Worm (Caenorhabditis elegans) whole organism, L4/young adult: ENCODE measurements around the gene dhc-3.

Source experiments
- W03F9.2 ChIP-seq: fragments of 150-350 bp; optimal IDR thresholded peaks from 2 replicates; lab custom pipeline; 2014; ENCODE audit warnings: missing biosample characterization, missing genetic modification characterization
- dao-5 ChIP-seq: sonication (generic microtip); optimal IDR thresholded peaks from 2 replicates; lab custom pipeline; 2016; ENCODE audit warnings: missing genotype, missing genetic modification characterization, moderate library complexity, missing compliant biosample characterization
- him-1 ChIP-seq: sonication (generic microtip); optimal IDR thresholded peaks from 2 replicates; lab custom pipeline; 2016; ENCODE audit warnings: missing genotype, missing genetic modification reagents, missing genetic modification characterization, missing compliant biosample characterization

DNA sequence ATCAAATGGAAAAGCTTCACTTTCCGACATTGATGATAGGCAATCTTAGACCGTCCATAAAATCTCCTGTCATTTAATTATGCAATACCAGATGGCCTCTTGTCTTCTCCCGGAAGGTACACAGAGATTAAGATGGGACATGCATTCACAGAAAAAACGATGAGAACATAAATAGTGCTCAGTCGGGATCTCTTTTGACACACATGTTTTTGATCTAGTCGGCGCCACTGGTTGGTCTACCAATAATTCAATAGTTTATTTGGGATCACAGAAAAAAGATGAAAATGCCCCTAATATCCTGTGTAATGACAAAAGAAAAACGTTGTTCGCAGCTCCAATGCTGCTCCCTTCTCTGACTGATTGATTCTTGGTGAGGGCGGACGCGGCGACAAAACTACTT lies 22.3 kb downstream of the dhc-3 start:
- TF ChIP-seq him-1 (tag; lab: Kevin White, UChicago) (no peak), W03F9.2 (tag; lab: Kevin White, UChicago) (no peak), dao-5 (tag; lab: Kevin White, UChicago) (no peak)
